Worm (Caenorhabditis elegans) whole organism, early embryonic: ENCODE results near the gene M02H5.8.

ENCODE experiments used
- B0310.2 ChIP-seq: sonication (generic microtip); optimal IDR thresholded peaks from 2 replicates; lab custom pipeline; 2016; ENCODE audit warnings: mild to moderate bottlenecking, missing genetic modification characterization, missing compliant biosample characterization
- F13C5.2 ChIP-seq: sonication (generic microtip); optimal IDR thresholded peaks from 2 replicates; lab custom pipeline; 2017; ENCODE audit warnings: mild to moderate bottlenecking, missing genetic modification characterization, inconsistent platforms, missing compliant biosample characterization
- aly-1 ChIP-seq: sonication (generic microtip); optimal IDR thresholded peaks from 2 replicates; lab custom pipeline; 2016; ENCODE audit warnings: missing genetic modification characterization, missing compliant biosample characterization
- ama-1 ChIP-seq: fragments of 150-350 bp; optimal IDR thresholded peaks from 2 replicates; lab custom pipeline; 2014
- ceh-13 ChIP-seq: fragments of 200-800 bp; sonication (Bioruptor generic); optimal IDR thresholded peaks from 2 replicates; lab custom pipeline; 2018; ENCODE audit warnings: mild to moderate bottlenecking, missing genetic modification characterization, missing compliant biosample characterization
- ceh-36 ChIP-seq: sonication (generic microtip); optimal IDR thresholded peaks from 2 replicates; lab custom pipeline; 2016; ENCODE audit warnings: missing genetic modification characterization, inconsistent platforms, missing compliant biosample characterization
- ets-7 ChIP-seq: sonication (generic microtip); optimal IDR thresholded peaks from 2 replicates; lab custom pipeline; 2016; ENCODE audit warnings: missing genotype, missing genetic modification characterization, missing compliant biosample characterization
- flt-1 ChIP-seq: fragments of 200-800 bp; sonication (Bioruptor generic); IDR thresholded peaks from 2 replicates; pipeline ENCODE4 v1.3.6; 2022; ENCODE audit warnings: missing genetic modification characterization, missing compliant biosample characterization
- hmbx-1 ChIP-seq: sonication (generic microtip); optimal IDR thresholded peaks from 2 replicates; lab custom pipeline; 2016; ENCODE audit warnings: mild to moderate bottlenecking, missing genetic modification characterization, missing compliant biosample characterization
- hmg-4 ChIP-seq: fragments of 200-800 bp; sonication (Bioruptor generic); optimal IDR thresholded peaks from 2 replicates; lab custom pipeline; 2018; ENCODE audit warnings: mild to moderate bottlenecking, missing genetic modification characterization, missing compliant biosample characterization
- hnd-1 ChIP-seq: sonication (generic microtip); optimal IDR thresholded peaks from 2 replicates; lab custom pipeline; 2016; ENCODE audit warnings: missing genetic modification characterization, missing compliant biosample characterization
- pes-1 ChIP-seq: fragments of 200-800 bp; sonication (Bioruptor generic); IDR thresholded peaks from 2 replicates; pipeline ENCODE4 v1.3.6; 2022; ENCODE audit warnings: missing genetic modification reagents, missing genetic modification characterization, missing compliant biosample characterization
- scrt-1 ChIP-seq: fragments of 200-800 bp; sonication (Bioruptor generic); IDR thresholded peaks from 2 replicates; pipeline ENCODE4 v1.3.6; 2022; ENCODE audit warnings: missing genetic modification characterization, missing compliant biosample characterization
- sea-1 ChIP-seq: fragments of 200-800 bp; sonication (Bioruptor generic); conservative IDR thresholded peaks from 2 replicates; pipeline ENCODE4 v1.3.6; 2022; ENCODE audit warnings: missing genetic modification characterization, missing compliant biosample characterization
- tbx-11 ChIP-seq: fragments of 200-800 bp; sonication (Bioruptor generic); IDR thresholded peaks from 2 replicates; pipeline ENCODE4 v1.3.6; 2022; ENCODE audit warnings: missing genetic modification characterization, missing compliant biosample characterization
- tbx-37 ChIP-seq: fragments of 200-800 bp; sonication (Bioruptor generic); conservative IDR thresholded peaks from 2 replicates; pipeline ENCODE4 v1.3.6; 2022; ENCODE audit warnings: missing genetic modification reagents, missing genetic modification characterization, missing compliant biosample characterization
- tra-4 ChIP-seq: sonication (generic microtip); optimal IDR thresholded peaks from 2 replicates; lab custom pipeline; 2017; ENCODE audit warnings: missing genetic modification characterization, missing compliant biosample characterization

M02H5.8 gene

ce11 chrV:418432-418831, 31.3 kb upstream of the M02H5.8 start, which contains the start of gene Y39D8A.1:
TSS of gene Y39D8A.1 (plus strand) at chrV:418732.
- TF ChIP-seq B0310.2 (tag; lab: Kevin White, UChicago): no peak
- no peak for TF ChIP-seq pes-1 (GFP tag; lab: Robert Waterston, UW)
- TF ChIP-seq hmg-4 (GFP tag; lab: Kevin White, UChicago): no peak
- no peak for TF ChIP-seq ets-7
- no peak for TF ChIP-seq scrt-1 (GFP tag; lab: Robert Waterston, UW)

- TF ChIP-seq B0310.2 (tag; lab: Kevin White, UChicago) (no peak), tra-4 (no peak)
Measured at ce11 chrV:422133-422532, 27.6 kb upstream of the M02H5.8 start, which contains the start of gene dod-20. TSS of gene dod-20 (plus strand) at chrV:422433.

ce11 chrV:424140-424539, 25.6 kb upstream of the M02H5.8 start, which contains the start of gene B0554.5:
TSS of gene B0554.5 (plus strand) at chrV:424440.
- TF ChIP-seq ama-1 (no peak), B0310.2 (tag; lab: Kevin White, UChicago) (no peak), sea-1 (GFP tag; lab: Robert Waterston, UW) (no peak), hmg-4 (GFP tag; lab: Kevin White, UChicago) (no peak), ceh-13 (GFP tag; lab: Kevin White, UChicago) (no peak), aly-1 (tag; lab: Kevin White, UChicago) (no peak), tbx-11 (GFP tag; lab: Robert Waterston, UW) (no peak), tbx-37 (GFP tag; lab: Robert Waterston, UW) (no peak), ets-7 (no peak), hnd-1 (tag; lab: Kevin White, UChicago) (no peak), ceh-36 (tag; lab: Kevin White, UChicago) (no peak), hmbx-1 (tag; lab: Kevin White, UChicago) (no peak), pes-1 (GFP tag; lab: Robert Waterston, UW) (no peak), scrt-1 (GFP tag; lab: Robert Waterston, UW) (no peak), tra-4 (no peak), flt-1 (no peak)

- no peak for TF ChIP-seq ets-7
- TF ChIP-seq tra-4: no peak
- TF ChIP-seq flt-1: no peak
- no peak for TF ChIP-seq pes-1 (GFP tag; lab: Robert Waterston, UW)
- no peak for TF ChIP-seq ceh-36 (tag; lab: Kevin White, UChicago)
- TF ChIP-seq ama-1: no peak
- no peak for TF ChIP-seq hmbx-1 (tag; lab: Kevin White, UChicago)
- no peak for TF ChIP-seq tbx-11 (GFP tag; lab: Robert Waterston, UW)
- TF ChIP-seq ceh-13 (GFP tag; lab: Kevin White, UChicago): no peak
- no peak for TF ChIP-seq sea-1 (GFP tag; lab: Robert Waterston, UW)
- TF ChIP-seq aly-1 (tag; lab: Kevin White, UChicago): no peak
- TF ChIP-seq F13C5.2 (tag; lab: Kevin White, UChicago): no peak
- TF ChIP-seq hnd-1 (tag; lab: Kevin White, UChicago): no peak
- TF ChIP-seq tbx-37 (GFP tag; lab: Robert Waterston, UW): no peak
- no peak for TF ChIP-seq scrt-1 (GFP tag; lab: Robert Waterston, UW)
- TF ChIP-seq B0310.2 (tag; lab: Kevin White, UChicago): no peak
Measured at ce11 chrV:428844-429243, 20.9 kb upstream of the M02H5.8 start, which contains the start of gene B0554.4. TSS of gene B0554.4 (plus strand) at chrV:429144.

- TF ChIP-seq pes-1 (GFP tag; lab: Robert Waterston, UW): no peak
- TF ChIP-seq tra-4: no peak
- TF ChIP-seq hnd-1 (tag; lab: Kevin White, UChicago): no peak
- TF ChIP-seq aly-1 (tag; lab: Kevin White, UChicago): no peak
- no peak for TF ChIP-seq ceh-13 (GFP tag; lab: Kevin White, UChicago)
- no peak for TF ChIP-seq sea-1 (GFP tag; lab: Robert Waterston, UW)
- no peak for TF ChIP-seq flt-1
- TF ChIP-seq tbx-37 (GFP tag; lab: Robert Waterston, UW): no peak
- no peak for TF ChIP-seq ceh-36 (tag; lab: Kevin White, UChicago)
- TF ChIP-seq F13C5.2 (tag; lab: Kevin White, UChicago): no peak
- TF ChIP-seq tbx-11 (GFP tag; lab: Robert Waterston, UW): no peak
- no peak for TF ChIP-seq hmbx-1 (tag; lab: Kevin White, UChicago)
Measured at ce11 chrV:432991-433390, 16.8 kb upstream of the M02H5.8 start.

ce11 chrV:433898-434297, 15.9 kb upstream of the M02H5.8 start, which contains the start of gene B0554.2:
TSS of gene B0554.2 (plus strand) at chrV:434198.
- no peak for TF ChIP-seq tbx-37 (GFP tag; lab: Robert Waterston, UW)
- no peak for TF ChIP-seq flt-1
- no peak for TF ChIP-seq pes-1 (GFP tag; lab: Robert Waterston, UW)
- TF ChIP-seq ets-7: no peak
- no peak for TF ChIP-seq F13C5.2 (tag; lab: Kevin White, UChicago)
- TF ChIP-seq hmbx-1 (tag; lab: Kevin White, UChicago): no peak

- TF ChIP-seq tbx-11 (GFP tag; lab: Robert Waterston, UW) (no peak), tbx-37 (GFP tag; lab: Robert Waterston, UW) (no peak), hmg-4 (GFP tag; lab: Kevin White, UChicago) (no peak), tra-4 (no peak), pes-1 (GFP tag; lab: Robert Waterston, UW) (no peak)
Measured at ce11 chrV:438094-438493, 11.7 kb upstream of the M02H5.8 start, which contains the start of gene B0554.1. TSS of gene B0554.1 (plus strand) at chrV:438394.

ce11 chrV:439183-439749, 10.5 kb upstream of the M02H5.8 start:
- TF ChIP-seq hnd-1 (tag; lab: Kevin White, UChicago): no peak
- no peak for TF ChIP-seq ceh-36 (tag; lab: Kevin White, UChicago)
- TF ChIP-seq ets-7: no peak
- TF ChIP-seq F13C5.2 (tag; lab: Kevin White, UChicago): no peak
- TF ChIP-seq tbx-37 (GFP tag; lab: Robert Waterston, UW): no peak
- TF ChIP-seq tra-4: no peak
- no peak for TF ChIP-seq aly-1 (tag; lab: Kevin White, UChicago)
- TF ChIP-seq sea-1 (GFP tag; lab: Robert Waterston, UW): no peak
- TF ChIP-seq B0310.2 (tag; lab: Kevin White, UChicago): no peak
- TF ChIP-seq scrt-1 (GFP tag; lab: Robert Waterston, UW): no peak
- TF ChIP-seq pes-1 (GFP tag; lab: Robert Waterston, UW): no peak
- TF ChIP-seq ceh-13 (GFP tag; lab: Kevin White, UChicago): no peak
- TF ChIP-seq flt-1: no peak
- no peak for TF ChIP-seq ama-1
- no peak for TF ChIP-seq hmbx-1 (tag; lab: Kevin White, UChicago)
- TF ChIP-seq tbx-11 (GFP tag; lab: Robert Waterston, UW): no peak
- no peak for TF ChIP-seq hmg-4 (GFP tag; lab: Kevin White, UChicago)
